Fruit fly (Drosophila melanogaster): ENCODE data around the gene CG17648.

Gene CG17648

DNA sequence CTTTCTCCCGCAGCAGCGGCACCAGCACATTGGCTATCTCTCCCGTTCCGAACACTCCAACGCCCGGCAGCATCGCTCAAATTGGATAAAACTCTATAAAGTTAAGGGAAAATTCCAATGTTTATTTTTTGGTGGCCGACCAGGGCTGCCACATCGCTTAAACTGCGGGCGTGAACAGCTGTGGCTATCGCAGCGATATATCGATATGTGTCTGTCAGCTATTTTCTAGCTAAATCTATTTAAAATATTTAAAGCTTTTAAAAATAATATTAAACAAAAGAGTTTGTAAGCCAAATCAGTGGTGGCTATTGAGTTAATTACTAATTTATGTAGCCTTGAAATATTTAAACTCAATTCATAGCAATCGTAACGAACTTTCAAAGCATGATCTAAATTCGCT, at the start of gene CG17648, which contains the start of gene CG17712 (continued):
- TF ChIP-seq ap (GFP tag; IDR thresholded peaks at IDR 0.05) (no peak), CG17829 (tag; optimal IDR thresholded peaks at IDR 0.05) (peak; percentile 9), HLH4C (GFP tag; IDR thresholded peaks at IDR 0.05; ENCODE audit: partially characterized antibody) (peak; percentile 74), Scr (GFP tag; IDR thresholded peaks at IDR 0.05; ENCODE audit: partially characterized antibody) (peak; percentile 85), Med (GFP tag) (peak; percentile 82), CG7556 (GFP tag; optimal IDR thresholded peaks at IDR 0.05) (no peak), knrl (GFP tag; IDR thresholded peaks at IDR 0.05; ENCODE audit: partially characterized antibody) (peak; percentile 85), CG8290 (GFP tag; optimal IDR thresholded peaks at IDR 0.05) (no peak), CG8290 (tag; optimal IDR thresholded peaks at IDR 0.05) (peak in 1 of 2 experiments; percentile 16), stwl (tag; optimal IDR thresholded peaks at IDR 0.05) (peak; percentile 86), gcm (GFP tag; optimal IDR thresholded peaks at IDR 0.05) (peak; percentile 72), CG15479 (GFP tag; optimal IDR thresholded peaks at IDR 0.05) (no peak), CG33213 (GFP tag; optimal IDR thresholded peaks at IDR 0.05) (no peak), mld (GFP tag; IDR thresholded peaks at IDR 0.05; ENCODE audit: partially characterized antibody) (peak; percentile 60; the same call in 1 of the 3 replicates), jigr1 (GFP tag; IDR thresholded peaks at IDR 0.05) (peak; percentile 45; the same call in 1 of the 3 replicates), inv (GFP tag; IDR thresholded peaks at IDR 0.05; ENCODE audit: partially characterized antibody) (peak; percentile 65), gt (GFP tag; IDR thresholded peaks at IDR 0.05) (no peak), HmgZ (tag; optimal IDR thresholded peaks at IDR 0.05) (no peak), jing (GFP tag; optimal IDR thresholded peaks at IDR 0.05) (no peak), CG2129 (GFP tag; IDR thresholded peaks at IDR 0.05; ENCODE audit: partially characterized antibody) (peak; percentile 51), Ets97D (GFP tag; optimal IDR thresholded peaks at IDR 0.05) (peak; percentile 27), CG43689 (GFP tag; IDR thresholded peaks at IDR 0.05) (no peak), cas (GFP tag; IDR thresholded peaks at IDR 0.05) (no peak), CG31365 (tag; optimal IDR thresholded peaks at IDR 0.05) (no peak), CG34224 (GFP tag; IDR thresholded peaks at IDR 0.05; ENCODE audit: partially characterized antibody) (peak; percentile 86), bbx (GFP tag; IDR thresholded peaks at IDR 0.05; ENCODE audit: partially characterized antibody) (peak; percentile 87)

DNA sequence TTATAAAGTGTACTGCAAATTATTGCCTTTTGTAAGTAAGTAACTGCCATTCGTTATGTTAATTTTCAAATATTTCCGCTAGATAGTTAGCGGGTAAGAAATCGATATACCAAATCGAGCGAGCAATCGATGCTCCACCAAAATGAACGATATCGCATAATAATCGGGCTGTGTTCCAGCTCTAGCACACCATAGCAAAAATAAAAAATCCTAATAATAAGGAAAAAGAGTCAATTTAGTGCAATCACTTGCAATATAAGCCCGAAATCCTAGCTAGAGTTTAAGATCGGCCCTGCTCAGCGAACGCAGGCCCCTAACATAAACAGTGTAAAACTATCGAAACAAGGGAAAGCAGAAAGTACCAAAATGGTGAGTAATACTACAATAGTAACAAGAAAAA, 47.4 kb upstream of the CG17648 start, which contains the start of gene cpb:
cpb (plus strand) TSS at position 157 of the 400 bp plus-strand sequence.
- no peak for TF ChIP-seq CG3163 (GFP tag; optimal IDR thresholded peaks at IDR 0.05)
- peak in 1 of 2 experiments; percentile 15 for TF ChIP-seq Pdp1 (GFP tag; optimal IDR thresholded peaks at IDR 0.05)
- peak; percentile 39; the same call in 1 of the 2 replicates for TF ChIP-seq MBD-R2 (GFP tag; IDR thresholded peaks at IDR 0.05)
- TF ChIP-seq CG6175 (GFP tag; IDR thresholded peaks at IDR 0.05): no peak
- TF ChIP-seq BtbVII (GFP tag; optimal IDR thresholded peaks at IDR 0.05): no peak
- TF ChIP-seq CG7928 (GFP tag; optimal IDR thresholded peaks at IDR 0.05): no peak
- peak; percentile 39 for TF ChIP-seq Sin3A (optimal IDR thresholded peaks at IDR 0.05)
- TF ChIP-seq vvl (GFP tag; IDR thresholded peaks at IDR 0.05): peak; percentile 53; the same call in 1 of the 2 replicates
- no peak for TF ChIP-seq GATAe (GFP tag; conservative IDR thresholded peaks at IDR 0.05)
- no peak for TF ChIP-seq wor (GFP tag; IDR thresholded peaks at IDR 0.05)
- TF ChIP-seq Opbp (GFP tag; IDR thresholded peaks at IDR 0.05; ENCODE audit: partially characterized antibody): peak; percentile 93
- peak; percentile 92 for TF ChIP-seq Sry-δ (GFP tag; optimal IDR thresholded peaks at IDR 0.05)
- TF ChIP-seq zen (tag; optimal IDR thresholded peaks at IDR 0.05): no peak
- TF ChIP-seq Bgb (GFP tag; IDR thresholded peaks at IDR 0.05; ENCODE audit: partially characterized antibody): peak; percentile 93
- peak; percentile 86 for TF ChIP-seq hbn (GFP tag; IDR thresholded peaks at IDR 0.05; ENCODE audit: partially characterized antibody)
- peak; percentile 82 for TF ChIP-seq BEAF-32 (GFP tag; optimal IDR thresholded peaks at IDR 0.05)
- peak; percentile 88 for TF ChIP-seq vnd (GFP tag; IDR thresholded peaks at IDR 0.05; ENCODE audit: partially characterized antibody)
- TF ChIP-seq Spps (tag; optimal IDR thresholded peaks at IDR 0.05): no peak
- peak; percentile 75 for TF ChIP-seq CG4617 (GFP tag; optimal IDR thresholded peaks at IDR 0.05; ENCODE audit: borderline replicate concordance)
- no peak for TF ChIP-seq pho (GFP tag; optimal IDR thresholded peaks at IDR 0.05)
- peak; percentile 86 for TF ChIP-seq CG14860 (GFP tag; IDR thresholded peaks at IDR 0.05; ENCODE audit: partially characterized antibody)
- peak; percentile 56 for TF ChIP-seq YL-1 (GFP tag; optimal IDR thresholded peaks at IDR 0.05)
- TF ChIP-seq Nf-YC (tag; optimal IDR thresholded peaks at IDR 0.05): peak; percentile 22
- TF ChIP-seq CG8765 (GFP tag; IDR thresholded peaks at IDR 0.05): no peak
- peak; percentile 54 for TF ChIP-seq CG12299 (tag; optimal IDR thresholded peaks at IDR 0.05)
